Worm (Caenorhabditis elegans): ENCODE results near the gene tufm-1.
A peak's percentile ranks its signal among the peaks of the same experiment; 100 is the strongest.

Gene tufm-1

DNA sequence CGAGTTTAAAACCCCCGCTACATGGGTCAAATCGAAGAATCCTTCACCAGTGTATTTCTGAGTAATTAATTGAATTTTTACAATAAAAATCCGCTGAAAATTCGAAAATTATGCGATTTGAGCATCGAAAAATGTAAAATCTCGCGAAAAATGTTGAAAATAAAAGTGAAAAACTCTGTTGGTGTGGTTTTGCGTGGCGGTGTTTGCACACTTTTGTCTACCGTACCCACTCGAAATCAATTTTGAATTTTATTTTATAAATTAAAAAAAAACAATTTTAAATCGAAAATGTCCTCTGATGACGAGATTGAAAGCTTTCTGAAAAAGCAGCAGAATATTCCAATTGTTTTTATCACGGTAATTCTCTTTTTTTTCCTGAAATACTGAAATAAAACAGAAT lies 34.0 kb downstream of the tufm-1 start, which contains the start of gene Y71H2AM.6 (continued):
- TF ChIP-seq irx-1 (tag; optimal IDR thresholded peaks at IDR 0.05), result peak; percentile 41
- TF ChIP-seq efl-3 (GFP tag; optimal IDR thresholded peaks at IDR 0.05), result no peak
- TF ChIP-seq alr-1 (tag; optimal IDR thresholded peaks at IDR 0.05; ENCODE audit: borderline replicate concordance), result no peak
- TF ChIP-seq nhr-12 (tag; optimal IDR thresholded peaks at IDR 0.05), result no peak
- no peak for TF ChIP-seq rnt-1 (tag; optimal IDR thresholded peaks at IDR 0.05)
- peak; percentile 46 for TF ChIP-seq nhr-19 (GFP tag; conservative IDR thresholded peaks at IDR 0.05)
- TF ChIP-seq unc-30 (tag; optimal IDR thresholded peaks at IDR 0.05), result no peak
- no peak for TF ChIP-seq ets-5 (GFP tag; IDR thresholded peaks at IDR 0.05)
- TF ChIP-seq nhr-47 (tag; optimal IDR thresholded peaks at IDR 0.05), result peak; percentile 69
- no peak for TF ChIP-seq hlh-17 (GFP tag; optimal IDR thresholded peaks at IDR 0.05; ENCODE audit: borderline replicate concordance)
- TF ChIP-seq ceh-8 (GFP tag; optimal IDR thresholded peaks at IDR 0.05), result no peak
- TF ChIP-seq dpl-1 (GFP tag; optimal IDR thresholded peaks at IDR 0.05), result peak; percentile 59 to 81 (median 67)

- TF ChIP-seq F16B12.6 (tag; optimal IDR thresholded peaks at IDR 0.05) (peak; percentile 12), ceh-82 (tag; optimal IDR thresholded peaks at IDR 0.05) (no peak), aha-1 (tag; optimal IDR thresholded peaks at IDR 0.05) (no peak), sptf-1 (tag; optimal IDR thresholded peaks at IDR 0.05) (no peak), lin-35 (GFP tag; optimal IDR thresholded peaks at IDR 0.05) (no peak)
Measured at ce11 chrIII:2780283-2780682, 34.5 kb downstream of the tufm-1 start.

DNA sequence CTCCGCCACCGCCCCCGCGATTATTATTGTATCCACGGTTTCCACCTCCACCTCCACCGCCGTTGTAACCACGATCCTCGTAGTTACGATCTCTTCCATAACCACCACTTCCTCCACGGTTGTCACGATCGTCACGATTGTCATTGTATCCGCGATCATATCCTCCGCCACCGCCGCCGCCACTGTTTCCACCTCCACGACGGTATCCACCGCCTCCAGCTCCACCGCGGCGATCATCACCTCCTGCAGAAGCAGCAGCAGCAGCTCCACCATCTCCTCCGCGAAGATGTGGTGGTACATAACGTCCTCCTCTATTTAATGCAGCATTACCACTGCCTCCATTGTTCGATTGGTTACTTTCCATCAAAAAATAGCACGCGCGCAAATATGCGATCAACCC lies 36.1 kb downstream of the tufm-1 start, which contains the start of gene laf-1:
laf-1 (minus strand) TSS at position 399 of the 400 bp plus-strand sequence.
- TF ChIP-seq snpc-4 (tag; optimal IDR thresholded peaks at IDR 0.05) (no peak), lin-13 (GFP tag; optimal IDR thresholded peaks at IDR 0.05) (no peak), dpl-1 (GFP tag; optimal IDR thresholded peaks at IDR 0.05) (no peak), egl-13 (tag; optimal IDR thresholded peaks at IDR 0.05) (no peak), tbx-2 (tag; optimal IDR thresholded peaks at IDR 0.05) (no peak), efl-1 (optimal IDR thresholded peaks at IDR 0.05) (no peak), efl-1 (GFP tag; optimal IDR thresholded peaks at IDR 0.05 in 1 of 2) (no peak), pqm-1 (tag; optimal IDR thresholded peaks at IDR 0.05) (no peak), nhr-19 (GFP tag; conservative IDR thresholded peaks at IDR 0.05) (no peak), C04F5.9 (tag; optimal IDR thresholded peaks at IDR 0.05) (no peak), rnt-1 (tag; optimal IDR thresholded peaks at IDR 0.05) (no peak), lin-35 (GFP tag; optimal IDR thresholded peaks at IDR 0.05) (no peak)

- TF ChIP-seq mef-2 (tag; optimal IDR thresholded peaks at IDR 0.05) (no peak), ets-5 (GFP tag; IDR thresholded peaks at IDR 0.05) (no peak), mdl-1 (tag; optimal IDR thresholded peaks at IDR 0.05) (no peak), zip-4 (GFP tag; optimal IDR thresholded peaks at IDR 0.05) (no peak)
Measured at ce11 chrIII:2770752-2771151, 44.0 kb downstream of the tufm-1 start.

DNA sequence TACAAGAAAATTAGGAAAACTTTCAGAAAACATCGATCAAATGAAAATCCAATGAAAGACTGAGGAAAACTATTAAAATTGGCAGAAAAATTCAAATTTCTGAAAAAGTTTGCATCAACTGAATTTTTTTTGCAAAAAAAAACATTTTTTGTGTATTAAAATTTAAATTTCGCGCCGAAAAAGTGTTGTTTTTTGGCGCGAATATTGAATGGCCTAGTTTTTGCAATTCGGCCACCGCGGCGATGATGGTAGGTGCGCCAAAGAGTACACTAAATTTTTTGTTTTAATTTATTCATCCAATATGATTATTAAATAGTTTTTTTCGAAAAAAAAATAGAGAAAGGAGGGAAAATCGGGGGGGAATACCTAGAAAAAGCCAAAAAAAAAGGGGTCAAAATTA lies 45.7 kb downstream of the tufm-1 start:
- no peak for TF ChIP-seq unc-30 (tag; optimal IDR thresholded peaks at IDR 0.05)
- no peak for TF ChIP-seq C04F5.9 (tag; optimal IDR thresholded peaks at IDR 0.05)
- TF ChIP-seq dpl-1 (GFP tag; optimal IDR thresholded peaks at IDR 0.05), result peak in 2 of 3 experiments; percentile 51 to 61
- peak; percentile 3 to 75 for TF ChIP-seq efl-1 (optimal IDR thresholded peaks at IDR 0.05)
- peak; percentile 64 to 97 for TF ChIP-seq efl-1 (GFP tag; optimal IDR thresholded peaks at IDR 0.05 in 1 of 2)
- TF ChIP-seq lin-35 (GFP tag; optimal IDR thresholded peaks at IDR 0.05), result peak in 1 of 2 experiments; percentile 33
- TF ChIP-seq swsn-7 (tag; optimal IDR thresholded peaks at IDR 0.05), result no peak

DNA sequence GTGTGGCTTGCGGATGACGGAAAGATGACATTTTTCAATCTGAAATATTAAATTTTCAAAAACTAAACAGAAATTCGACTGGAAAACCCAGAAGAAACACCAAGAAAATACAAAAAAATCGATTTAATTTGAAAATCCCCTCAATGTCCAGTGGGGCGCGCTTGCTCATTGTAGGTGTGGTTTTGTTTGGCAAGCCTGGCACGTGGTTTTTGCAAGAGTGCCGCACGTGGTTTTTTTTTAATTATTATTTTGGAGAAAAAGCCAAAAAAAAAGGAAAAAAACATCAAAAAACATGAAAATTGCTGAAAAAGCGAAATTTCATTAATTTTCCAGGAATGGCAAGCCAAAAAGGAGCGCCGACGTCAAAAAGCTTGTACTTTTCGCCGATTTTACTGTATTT lies 46.1 kb downstream of the tufm-1 start, which contains the start of gene swsn-3:
swsn-3 (minus strand) TSS at position 45 of the 400 bp plus-strand sequence.
- TF ChIP-seq nhr-20 (tag; optimal IDR thresholded peaks at IDR 0.05) (peak; percentile 86), vab-15 (tag; optimal IDR thresholded peaks at IDR 0.05) (no peak), ceh-63 (GFP tag; optimal IDR thresholded peaks at IDR 0.05) (no peak), jun-1 (tag; optimal IDR thresholded peaks at IDR 0.05) (peak; percentile 78), nhr-237 (tag; optimal IDR thresholded peaks at IDR 0.05) (peak; percentile 34), dpl-1 (GFP tag; optimal IDR thresholded peaks at IDR 0.05) (peak; percentile 77 to 87 (median 84)), ztf-11 (tag; optimal IDR thresholded peaks at IDR 0.05) (peak in 1 of 2 experiments; percentile 82), tbx-2 (tag; optimal IDR thresholded peaks at IDR 0.05) (peak; percentile 89), Y116A8C.19 (tag; optimal IDR thresholded peaks at IDR 0.05; ENCODE audit: borderline replicate concordance) (no peak), lin-13 (GFP tag; optimal IDR thresholded peaks at IDR 0.05) (peak; percentile 88), ces-1 (GFP tag; optimal IDR thresholded peaks at IDR 0.05) (no peak), elt-2 (tag; optimal IDR thresholded peaks at IDR 0.05) (peak; percentile 68), unc-62 (GFP tag; optimal IDR thresholded peaks at IDR 0.05) (no peak), ceh-82 (tag; optimal IDR thresholded peaks at IDR 0.05) (peak; percentile 56 to 88 (median 77)), swsn-7 (tag; optimal IDR thresholded peaks at IDR 0.05) (peak; percentile 85), mep-1 (tag; optimal IDR thresholded peaks at IDR 0.05) (peak; percentile 92), unc-30 (tag; optimal IDR thresholded peaks at IDR 0.05) (no peak), sptf-1 (tag; optimal IDR thresholded peaks at IDR 0.05) (no peak), nhr-90 (tag; optimal IDR thresholded peaks at IDR 0.05; ENCODE audit: poor library complexity) (peak; percentile 91), nhr-12 (tag; optimal IDR thresholded peaks at IDR 0.05) (no peak)

Data from whole organism, L1 larva.